Worm (Caenorhabditis elegans) whole organism, young adult: ENCODE results near the gene F41E6.12.

Experiments
- ama-1 ChIP-seq, 3 experiments: fragments of 150-350 bp in 1 of 3; sonication (generic microtip) in 2 of 3; optimal IDR thresholded peaks; 2 replicates each; lab custom pipeline; 2014 to 2018; ENCODE audit warnings: missing biosample characterization in 2 of 3, missing genetic modification characterization in 2 of 3, missing genetic modification reagents in 2 of 3
- athp-1 ChIP-seq: sonication (generic microtip); optimal IDR thresholded peaks from 2 replicates; lab custom pipeline; 2017; ENCODE audit warnings: mild to moderate bottlenecking, missing genetic modification characterization, missing compliant biosample characterization
- bed-2 ChIP-seq: fragments of 200-800 bp; sonication (Bioruptor generic); IDR thresholded peaks from 2 replicates; pipeline ENCODE4 v1.3.6; 2022; ENCODE audit warnings: missing genetic modification reagents, missing genetic modification characterization, missing compliant biosample characterization
- ceh-58 ChIP-seq: fragments of 200-800 bp; sonication (Bioruptor generic); IDR thresholded peaks from 2 replicates; pipeline ENCODE4 v1.3.6; 2022; ENCODE audit warnings: missing genetic modification characterization, missing compliant biosample characterization
- ekl-4 ChIP-seq: fragments of 200-800 bp; sonication (Bioruptor generic); IDR thresholded peaks from 2 replicates; pipeline ENCODE4 v1.3.6; 2022; ENCODE audit warnings: missing genetic modification reagents, missing genetic modification characterization, missing compliant biosample characterization
- lsl-1 ChIP-seq: fragments of 200-800 bp; sonication (Bioruptor generic); optimal IDR thresholded peaks from 2 replicates; lab custom pipeline; 2018; ENCODE audit warnings: mild to moderate bottlenecking, missing genetic modification characterization, moderate library complexity, missing compliant biosample characterization
- snpc-4 ChIP-seq, 5 experiments: fragments of 150-350 bp in 1 of 5; sonication (generic microtip) in 4 of 5; optimal IDR thresholded peaks; 2 replicates each; lab custom pipeline; 2014 to 2018; ENCODE audit warnings: missing genetic modification characterization in 5 of 5, missing biosample characterization in 3 of 5, antibody characterized with exemption in 2 of 5, mild to moderate bottlenecking in 2 of 5, missing compliant biosample characterization in 2 of 5, missing genotype in 2 of 5, moderate library complexity in 2 of 5, missing genetic modification reagents in 1 of 5
- ztf-3 ChIP-seq: fragments of 200-800 bp; sonication (Bioruptor generic); optimal IDR thresholded peaks from 2 replicates; lab custom pipeline; 2018; ENCODE audit warnings: mild to moderate bottlenecking, missing genetic modification characterization, missing compliant biosample characterization

- TF ChIP-seq athp-1 (tag; lab: Kevin White, UChicago) (no peak), ama-1 (optimal IDR thresholded peaks at IDR 0.05; lab: Kevin White, UChicago) (no peak), ama-1 (GFP tag; optimal IDR thresholded peaks at IDR 0.05; lab: Kevin White, UChicago) (no peak), ekl-4 (GFP tag; lab: Robert Waterston, UW) (no peak), snpc-4 (GFP tag; optimal IDR thresholded peaks at IDR 0.05; lab: Kevin White, UChicago) (no peak), snpc-4 (tag; optimal IDR thresholded peaks at IDR 0.05; lab: Kevin White, UChicago) (no peak), lsl-1 (GFP tag; lab: Kevin White, UChicago) (no peak), ceh-58 (GFP tag; lab: Robert Waterston, UW) (no peak), ztf-3 (GFP tag; lab: Kevin White, UChicago) (no peak), bed-2 (no peak)
These were observed 24.3 kb upstream of the F41E6.12 start for ce11 chrV:8653080-8653821.
